Worm (Caenorhabditis elegans): ENCODE measurements around the gene scl-2.

scl-2 gene

ce11 chrIV:13026762-13027161 lies 30.7 kb upstream of the scl-2 start:
- TF ChIP-seq hlh-26 (GFP tag; conservative IDR thresholded peaks at IDR 0.05) (no peak), tbp1 (GFP tag; optimal IDR thresholded peaks at IDR 0.05) (peak; percentile 23), pha-4 (tag; optimal IDR thresholded peaks at IDR 0.05) (no peak), nhr-90 (tag; optimal IDR thresholded peaks at IDR 0.05) (peak; percentile 49), nfyb-1 (GFP tag; IDR thresholded peaks at IDR 0.05) (peak; percentile 70), ztf-6 (GFP tag; IDR thresholded peaks at IDR 0.05) (no peak), bed-1 (GFP tag; IDR thresholded peaks at IDR 0.05) (no peak), rpc-1 (optimal IDR thresholded peaks at IDR 0.05) (no peak), rpc-1 (tag; optimal IDR thresholded peaks at IDR 0.05) (no peak), let-607 (tag; optimal IDR thresholded peaks at IDR 0.05) (peak; percentile 34 to 46), zfh-2 (GFP tag; conservative IDR thresholded peaks at IDR 0.05) (peak; percentile 36; the same call in 1 of the 2 replicates), dpff-1 (tag; optimal IDR thresholded peaks at IDR 0.05) (no peak), hsf-1 (GFP tag; IDR thresholded peaks at IDR 0.05) (0 out of 2 replicates have a peak, but pooled peaks have one; percentile 10), xnd-1 (tag; optimal IDR thresholded peaks at IDR 0.05) (no peak), tlf-1 (GFP tag; optimal IDR thresholded peaks at IDR 0.05) (peak; percentile 18), ztf-22 (GFP tag; optimal IDR thresholded peaks at IDR 0.05) (peak; percentile 34), bed-2 (GFP tag; IDR thresholded peaks at IDR 0.05) (no peak), cebp-1 (GFP tag; IDR thresholded peaks at IDR 0.05) (no peak), cebp-1 (tag; optimal IDR thresholded peaks at IDR 0.05) (peak; percentile 9), egrh-3 (GFP tag; IDR thresholded peaks at IDR 0.05) (0 out of 2 replicates have a peak, but pooled peaks have one; percentile 5), B0035.1 (tag; optimal IDR thresholded peaks at IDR 0.05) (no peak), nhr-120 (GFP tag; IDR thresholded peaks at IDR 0.05) (no peak), mcd-1 (GFP tag; IDR thresholded peaks at IDR 0.05) (no peak), attf-5 (GFP tag; optimal IDR thresholded peaks at IDR 0.05) (peak; percentile 48), let-526 (GFP tag; IDR thresholded peaks at IDR 0.05) (0 out of 2 replicates have a peak, but pooled peaks have one; percentile 38), madf-8 (GFP tag; conservative IDR thresholded peaks at IDR 0.05) (no peak), nhr-80 (tag; optimal IDR thresholded peaks at IDR 0.05) (peak; percentile 98), B0336.3 (GFP tag; IDR thresholded peaks at IDR 0.05) (peak; percentile 51; the same call in 1 of the 2 replicates), Y56A3A.18 (GFP tag; IDR thresholded peaks at IDR 0.05) (peak; percentile 73; the same call in 1 of the 2 replicates), ets-4 (GFP tag; optimal IDR thresholded peaks at IDR 0.05) (peak; percentile 70), dox-1 (GFP tag; IDR thresholded peaks at IDR 0.05) (peak; percentile 61; the same call in 1 of the 2 replicates), chd-7 (tag; optimal IDR thresholded peaks at IDR 0.05) (peak; percentile 64), madf-10 (tag; optimal IDR thresholded peaks at IDR 0.05) (peak; percentile 3), atf-7 (tag; optimal IDR thresholded peaks at IDR 0.05) (peak; percentile 63), repo-1 (tag; optimal IDR thresholded peaks at IDR 0.05) (no peak), fkh-3 (tag; optimal IDR thresholded peaks at IDR 0.05) (no peak), aptf-2 (GFP tag; conservative IDR thresholded peaks at IDR 0.05) (no peak)

DNA sequence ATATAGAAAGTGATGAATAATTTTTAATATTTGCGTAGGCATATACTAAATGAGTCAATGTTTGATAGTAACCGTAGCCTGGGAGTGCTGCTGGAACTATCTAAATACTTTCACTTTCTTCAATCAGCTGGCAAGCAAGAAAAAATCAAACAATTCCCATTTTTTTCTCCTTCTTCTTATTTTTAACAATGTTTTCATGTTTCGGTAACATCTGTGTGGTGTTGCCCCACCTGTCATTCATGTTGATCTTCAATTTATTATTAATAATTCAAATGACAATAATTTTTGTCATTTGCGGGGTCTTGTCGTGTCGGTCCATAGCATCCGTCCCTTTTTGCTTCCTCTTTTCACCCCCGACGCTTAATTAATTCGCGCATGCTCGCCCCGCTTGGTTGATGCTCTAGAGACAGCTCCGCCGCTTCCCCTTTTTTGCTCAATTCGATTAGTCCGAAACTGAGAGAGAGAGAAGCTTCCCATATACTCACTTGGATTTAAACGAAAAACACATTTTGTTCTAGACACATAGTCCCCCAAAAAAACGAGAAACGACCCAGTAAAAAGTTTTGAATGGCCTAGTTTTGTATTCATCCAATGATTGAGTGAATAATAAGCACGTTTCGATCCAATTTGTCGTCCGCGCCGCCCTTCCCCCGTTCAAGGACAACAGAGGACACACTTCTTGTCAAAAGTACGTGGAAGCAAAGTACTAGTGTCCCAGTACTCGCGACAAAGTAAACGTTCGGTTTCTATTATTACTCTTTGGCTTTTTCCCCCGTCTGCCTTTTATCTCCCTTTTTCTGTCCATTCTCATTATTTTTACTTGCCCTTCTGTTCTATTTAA lies 29.5 kb upstream of the scl-2 start:
- TF ChIP-seq egl-18 (GFP tag; IDR thresholded peaks at IDR 0.05) (no peak), zfh-2 (GFP tag; conservative IDR thresholded peaks at IDR 0.05) (0 out of 2 replicates have a peak, but pooled peaks have one; percentile 44), snpc-4 (GFP tag; optimal IDR thresholded peaks at IDR 0.05) (no peak), snpc-4 (tag; optimal IDR thresholded peaks at IDR 0.05) (no peak), egl-44 (GFP tag; IDR thresholded peaks at IDR 0.05) (0 out of 2 replicates have a peak, but pooled peaks have one; percentile 25), attf-3 (GFP tag; conservative IDR thresholded peaks at IDR 0.05) (no peak)
